Fruit fly (Drosophila melanogaster) whole organism, embryonic: Measurements from ENCODE around the gene Ac76E.
A peak's percentile ranks its signal among the peaks of the same experiment; 100 is the strongest.

ENCODE experiments used
- CG10366 ChIP-seq: fragments of 200-800 bp; sonication (Bioruptor generic); IDR thresholded peaks from 2 replicates; pipeline ENCODE4 v1.3.6; 2022; ENCODE audit warnings: missing biosample characterization, missing genetic modification characterization
- CG14965 ChIP-seq: fragments of 200-800 bp; sonication (Bioruptor generic); optimal IDR thresholded peaks from 2 replicates; lab custom pipeline; 2016; ENCODE audit warnings: missing biosample characterization, missing genetic modification characterization, borderline replicate concordance
- CG15073 ChIP-seq: fragments of 200-800 bp; sonication (Bioruptor generic); optimal IDR thresholded peaks from 2 replicates; lab custom pipeline; 2016; ENCODE audit warnings: missing biosample characterization, missing genetic modification characterization
- CG1647 ChIP-seq: fragments of 200-800 bp; sonication (Bioruptor generic); optimal IDR thresholded peaks from 3 replicates; lab custom pipeline; 2016; ENCODE audit warnings: missing biosample characterization, missing genetic modification characterization
- CG16815 ChIP-seq: fragments of 200-800 bp; sonication (Bioruptor generic); optimal IDR thresholded peaks from 3 replicates; lab custom pipeline; 2017; ENCODE audit warnings: missing biosample characterization, mild to moderate bottlenecking, missing genetic modification characterization
- CG17568 ChIP-seq: fragments of 200-800 bp; sonication (Bioruptor generic); optimal IDR thresholded peaks from 2 replicates; lab custom pipeline; 2018; ENCODE audit warnings: missing biosample characterization, mild to moderate bottlenecking, missing genetic modification characterization, moderate library complexity
- CG2202 ChIP-seq: fragments of 200-800 bp; sonication (Bioruptor generic); optimal IDR thresholded peaks from 2 replicates; lab custom pipeline; 2018; ENCODE audit warnings: missing biosample characterization, mild to moderate bottlenecking, missing genetic modification characterization
- CG30403 ChIP-seq: fragments of 200-800 bp; sonication (Bioruptor generic); optimal IDR thresholded peaks from 3 replicates; lab custom pipeline; 2016; ENCODE audit warnings: missing biosample characterization, missing genetic modification characterization
- CG3407 ChIP-seq: fragments of 200-800 bp; sonication (Bioruptor generic); optimal IDR thresholded peaks from 2 replicates; lab custom pipeline; 2018; ENCODE audit warnings: missing biosample characterization, mild to moderate bottlenecking, missing genetic modification characterization
- CG3726 ChIP-seq: fragments of 200-800 bp; sonication (Bioruptor generic); IDR thresholded peaks from 3 replicates; pipeline ENCODE4, ENCODE4 v1.3.6; 2022; ENCODE audit warnings: missing biosample characterization, missing genetic modification characterization
- CG4328 ChIP-seq: fragments of 200-800 bp; sonication (Bioruptor generic); optimal IDR thresholded peaks from 3 replicates; lab custom pipeline; 2017; ENCODE audit warnings: missing biosample characterization, missing genetic modification reagents, missing genetic modification characterization
- CG8089 ChIP-seq: fragments of 200-800 bp; sonication (Bioruptor generic); optimal IDR thresholded peaks from 3 replicates; lab custom pipeline; 2016; ENCODE audit warnings: missing biosample characterization, missing genetic modification characterization
- CG8290 ChIP-seq, 3 experiments: fragments of 200-800 bp; sonication (Bioruptor generic); optimal IDR thresholded peaks; 2 replicates each; lab custom pipeline; 2016 to 2019; ENCODE audit warnings: missing biosample characterization in 3 of 3, missing genetic modification characterization in 3 of 3, mild to moderate bottlenecking in 2 of 3, moderate library complexity in 1 of 3
- Camta ChIP-seq: fragments of 200-800 bp; sonication (Bioruptor generic); optimal IDR thresholded peaks from 2 replicates; lab custom pipeline; 2016; ENCODE audit warnings: missing biosample characterization, missing genetic modification characterization
- Chrac-16 ChIP-seq: fragments of 200-800 bp; sonication (Bioruptor generic); optimal IDR thresholded peaks from 3 replicates; lab custom pipeline; 2016; ENCODE audit warnings: missing biosample characterization, missing genetic modification characterization
- D19B ChIP-seq: fragments of 200-800 bp; sonication (Bioruptor generic); optimal IDR thresholded peaks from 2 replicates; lab custom pipeline; 2017; ENCODE audit warnings: missing biosample characterization, mild to moderate bottlenecking, missing genetic modification characterization
- Dp ChIP-seq: fragments of 200-800 bp; sonication (Bioruptor generic); optimal IDR thresholded peaks from 2 replicates; lab custom pipeline; 2018; ENCODE audit warnings: missing biosample characterization, mild to moderate bottlenecking, missing genetic modification characterization, moderate library complexity
- Hr51 ChIP-seq, 2 experiments: fragments of 200-800 bp; sonication (Bioruptor generic); optimal IDR thresholded peaks; 2 replicates in 1 of 2; 3 replicates in 1 of 2; lab custom pipeline; 2016 to 2018; ENCODE audit warnings: missing biosample characterization in 2 of 2, missing genetic modification characterization in 2 of 2, mild to moderate bottlenecking in 1 of 2, moderate library complexity in 1 of 2
- Jarid2 ChIP-seq: fragments of 200-800 bp; sonication (Bioruptor generic); optimal IDR thresholded peaks from 3 replicates; lab custom pipeline; 2017; ENCODE audit warnings: mild to moderate bottlenecking, missing biosample characterization, missing genetic modification reagents, missing genetic modification characterization
- MBD-R2 ChIP-seq: fragments of 200-800 bp; sonication (Bioruptor generic); IDR thresholded peaks from 2 replicates; pipeline ENCODE4 v1.3.6; 2022; ENCODE audit warnings: missing biosample characterization, missing genetic modification characterization
- Meics ChIP-seq: fragments of 200-800 bp; sonication (Bioruptor generic); optimal IDR thresholded peaks from 2 replicates; lab custom pipeline; 2017; ENCODE audit warnings: missing biosample characterization, mild to moderate bottlenecking, missing genetic modification characterization
- Nf-YB ChIP-seq: fragments of 200-800 bp; sonication (Bioruptor generic); optimal IDR thresholded peaks from 3 replicates; lab custom pipeline; 2019; ENCODE audit warnings: missing biosample characterization, mild to moderate bottlenecking, missing genetic modification characterization, moderate library complexity
- Six4 ChIP-seq: fragments of 200-800 bp; sonication (Bioruptor generic); optimal IDR thresholded peaks from 2 replicates; lab custom pipeline; 2016; ENCODE audit warnings: missing biosample characterization, missing genetic modification characterization
- ab ChIP-seq: fragments of 200-800 bp; sonication (Bioruptor generic); optimal IDR thresholded peaks from 2 replicates; lab custom pipeline; 2016; ENCODE audit warnings: missing biosample characterization, missing genetic modification characterization
- abd-A ChIP-seq: fragments of 200-800 bp; sonication (Bioruptor generic); optimal IDR thresholded peaks from 3 replicates; lab custom pipeline; 2019; ENCODE audit warnings: missing biosample characterization, mild to moderate bottlenecking, missing genetic modification characterization, moderate library complexity
- bowl ChIP-seq: fragments of 200-800 bp; sonication (Bioruptor generic); IDR thresholded peaks from 2 replicates; pipeline ENCODE4 v1.3.6; 2022; ENCODE audit warnings: missing biosample characterization, missing genetic modification characterization
- caup ChIP-seq: fragments of 200-800 bp; sonication (Bioruptor generic); optimal IDR thresholded peaks from 3 replicates; lab custom pipeline; 2017; ENCODE audit warnings: missing biosample characterization, mild to moderate bottlenecking, missing genetic modification characterization, moderate library complexity; ENCODE audit not compliant: severe bottlenecking
- dmrt11E ChIP-seq: fragments of 200-800 bp; sonication (Bioruptor generic); optimal IDR thresholded peaks from 3 replicates; lab custom pipeline; 2018; ENCODE audit warnings: missing biosample characterization, mild to moderate bottlenecking, missing genetic modification characterization, moderate library complexity
- fd3F ChIP-seq: fragments of 200-800 bp; sonication (Bioruptor generic); optimal IDR thresholded peaks from 2 replicates; lab custom pipeline; 2018; ENCODE audit warnings: missing biosample characterization, mild to moderate bottlenecking, missing genetic modification characterization, moderate library complexity
- fu2 ChIP-seq: fragments of 200-800 bp; sonication (Bioruptor generic); optimal IDR thresholded peaks from 2 replicates; lab custom pipeline; 2016; ENCODE audit warnings: missing biosample characterization, missing genetic modification characterization
- grn ChIP-seq: fragments of 200-800 bp; sonication (Bioruptor generic); optimal IDR thresholded peaks from 3 replicates; lab custom pipeline; 2017; ENCODE audit warnings: missing biosample characterization, missing genetic modification characterization
- gsb-n ChIP-seq: fragments of 200-800 bp; sonication (Bioruptor generic); optimal IDR thresholded peaks from 3 replicates; lab custom pipeline; 2018; ENCODE audit warnings: missing biosample characterization, mild to moderate bottlenecking, missing genetic modification characterization
- ind ChIP-seq: fragments of 200-800 bp; sonication (Bioruptor generic); optimal IDR thresholded peaks from 3 replicates; lab custom pipeline; 2016; ENCODE audit warnings: missing biosample characterization, missing genetic modification characterization
- insv ChIP-seq, 2 experiments: fragments of 200-800 bp; sonication (Bioruptor generic); optimal IDR thresholded peaks; 3 replicates each; lab custom pipeline; 2016 to 2018; ENCODE audit warnings: missing biosample characterization in 2 of 2, missing genetic modification characterization in 2 of 2
- jigr1 ChIP-seq: fragments of 200-800 bp; sonication (Bioruptor generic); IDR thresholded peaks from 3 replicates; pipeline ENCODE4 v1.3.6; 2022; ENCODE audit warnings: missing biosample characterization, missing genetic modification characterization
- lilli ChIP-seq: fragments of 200-800 bp; sonication (Bioruptor generic); optimal IDR thresholded peaks from 3 replicates; lab custom pipeline; 2016; ENCODE audit warnings: missing biosample characterization, missing genetic modification characterization
- lov ChIP-seq, 2 experiments: fragments of 200-800 bp in 1 of 2; fragments of >200 bp in 1 of 2; sonication (Bioruptor generic) in 1 of 2; IDR thresholded peaks in 1 of 2; optimal IDR thresholded peaks in 1 of 2; 2 replicates in 1 of 2; 3 replicates in 1 of 2; pipeline versions ENCODE4 v1.3.6 to Lab custom; 2017 to 2022; ENCODE audit warnings: missing biosample characterization in 1 of 2, missing genetic modification characterization in 1 of 2
- mam ChIP-seq: fragments of 200-800 bp; sonication (Bioruptor generic); optimal IDR thresholded peaks from 3 replicates; lab custom pipeline; 2016; ENCODE audit warnings: missing biosample characterization, missing genetic modification characterization
- nau ChIP-seq: fragments of 200-800 bp; sonication (Bioruptor generic); optimal IDR thresholded peaks from 3 replicates; lab custom pipeline; 2017; ENCODE audit warnings: missing biosample characterization, mild to moderate bottlenecking, missing genetic modification characterization, missing genetic modification reagents
- pan ChIP-seq, 4 experiments: fragments of >200 bp in 3 of 4; fragments of 200-800 bp in 1 of 4; sonication (Bioruptor generic) in 1 of 4; optimal IDR thresholded peaks in 3 of 4; IDR thresholded peaks in 1 of 4; 2 replicates each; pipeline versions ENCODE4 v1.3.6 to Lab custom; 2017 to 2022; ENCODE audit warnings: missing biosample characterization in 2 of 4, missing genetic modification characterization in 2 of 4, mixed read lengths in 1 of 4
- ranshi ChIP-seq: fragments of 200-800 bp; sonication (Bioruptor generic); IDR thresholded peaks from 2 replicates; pipeline ENCODE4 v1.3.6; 2022; ENCODE audit warnings: missing biosample characterization, missing genetic modification characterization
- sisA ChIP-seq: fragments of 200-800 bp; sonication (Bioruptor generic); IDR thresholded peaks from 2 replicates; pipeline ENCODE4 v1.3.6; 2022; ENCODE audit warnings: missing biosample characterization, missing genetic modification characterization
- slbo ChIP-seq: fragments of 200-800 bp; sonication (Bioruptor generic); IDR thresholded peaks from 2 replicates; pipeline ENCODE4 v1.3.6; 2022; ENCODE audit warnings: missing biosample characterization, missing genetic modification characterization
- slou ChIP-seq: fragments of 200-800 bp; sonication (Bioruptor generic); optimal IDR thresholded peaks from 3 replicates; lab custom pipeline; 2016; ENCODE audit warnings: missing biosample characterization, missing genetic modification characterization
- stc ChIP-seq: fragments of 200-800 bp; sonication (Bioruptor generic); IDR thresholded peaks from 2 replicates; pipeline ENCODE4 v1.3.6; 2022; ENCODE audit warnings: missing biosample characterization, missing genetic modification characterization
- sug ChIP-seq: fragments of 200-800 bp; optimal IDR thresholded peaks from 2 replicates; lab custom pipeline; 2019; ENCODE audit warnings: missing biosample characterization, mild to moderate bottlenecking, missing genetic modification characterization, moderate library complexity
- unc-4 ChIP-seq: fragments of 200-800 bp; sonication (Bioruptor generic); IDR thresholded peaks from 2 replicates; pipeline ENCODE4 v1.3.6; 2022; ENCODE audit warnings: missing biosample characterization, missing genetic modification characterization; ENCODE audit not compliant: partially characterized antibody
- vvl ChIP-seq: fragments of 200-800 bp; sonication (Bioruptor generic); IDR thresholded peaks from 2 replicates; pipeline ENCODE4 v1.3.6; 2022; ENCODE audit warnings: missing biosample characterization, missing genetic modification characterization

The Ac76E gene

dm6 chr3L:19909234-19910053 lies 29.6 kb upstream of the Ac76E start (continued):
- TF ChIP-seq caup (GFP tag; lab: Kevin White, UChicago) (peak; percentile 24), Six4 (GFP tag; lab: Kevin White, UChicago) (no peak), Hr51 (GFP tag; optimal IDR thresholded peaks at IDR 0.05; lab: Kevin White, UChicago) (peak in 1 of 2 experiments; percentile 25), CG17568 (GFP tag; lab: Kevin White, UChicago) (no peak), CG8290 (GFP tag; optimal IDR thresholded peaks at IDR 0.05; lab: Kevin White, UChicago) (no peak), CG8290 (tag; optimal IDR thresholded peaks at IDR 0.05; lab: Kevin White, UChicago) (no peak), D19B (no peak), CG8089 (GFP tag; lab: Kevin White, UChicago) (no peak), stc (no peak), CG2202 (tag; lab: Kevin White, UChicago) (peak; percentile 15), CG14965 (GFP tag; lab: Kevin White, UChicago) (no peak), Nf-YB (GFP tag; lab: Kevin White, UChicago) (no peak), dmrt11E (tag; lab: Kevin White, UChicago) (no peak), nau (GFP tag; lab: Kevin White, UChicago) (no peak), CG4328 (GFP tag; lab: Kevin White, UChicago) (peak; percentile 4), sug (peak; percentile 35), lilli (no peak), Camta (GFP tag; lab: Kevin White, UChicago) (no peak), sisA (no peak), CG10366 (GFP tag; lab: Robert Waterston, UW) (no peak), mam (GFP tag; lab: Kevin White, UChicago) (no peak), jigr1 (GFP tag; lab: Robert Waterston, UW) (no peak), slbo (no peak), vvl (GFP tag; lab: Robert Waterston, UW) (no peak), unc-4 (GFP tag; lab: Robert Waterston, UW) (no peak), CG16815 (GFP tag; lab: Kevin White, UChicago) (no peak), CG1647 (GFP tag; lab: Kevin White, UChicago) (no peak), fd3F (GFP tag; lab: Kevin White, UChicago) (no peak), Chrac-16 (GFP tag; lab: Kevin White, UChicago) (no peak), CG15073 (GFP tag; lab: Kevin White, UChicago) (no peak), CG3407 (GFP tag; lab: Kevin White, UChicago) (no peak), Meics (GFP tag; lab: Kevin White, UChicago) (no peak), CG3726 (no peak), CG30403 (GFP tag; lab: Kevin White, UChicago) (no peak), Jarid2 (GFP tag; lab: Kevin White, UChicago) (no peak), ab (GFP tag; lab: Kevin White, UChicago) (no peak), MBD-R2 (peak; percentile 42), pan (optimal IDR thresholded peaks at IDR 0.05; lab: Kevin White, UChicago) (no peak), pan (GFP tag; optimal IDR thresholded peaks at IDR 0.05 in 1 of 2, IDR thresholded peaks at IDR 0.05 in 1 of 2) (no peak), ranshi (GFP tag; lab: Robert Waterston, UW) (no peak), lov (optimal IDR thresholded peaks at IDR 0.05; lab: Kevin White, UChicago) (no peak), lov (GFP tag; IDR thresholded peaks at IDR 0.05; lab: Robert Waterston, UW) (no peak), abd-A (tag; lab: Kevin White, UChicago) (no peak), gsb-n (tag; lab: Kevin White, UChicago) (no peak), ind (GFP tag; lab: Kevin White, UChicago) (no peak), insv (GFP tag; optimal IDR thresholded peaks at IDR 0.05; lab: Kevin White, UChicago) (no peak), bowl (no peak), Dp (GFP tag; lab: Kevin White, UChicago) (peak; percentile 16), fu2 (GFP tag; lab: Kevin White, UChicago) (no peak), slou (GFP tag; lab: Kevin White, UChicago) (no peak), grn (GFP tag; lab: Kevin White, UChicago) (no peak)
